Worm (Caenorhabditis elegans): Measurements from ENCODE around the gene fbxb-72.

DNA sequence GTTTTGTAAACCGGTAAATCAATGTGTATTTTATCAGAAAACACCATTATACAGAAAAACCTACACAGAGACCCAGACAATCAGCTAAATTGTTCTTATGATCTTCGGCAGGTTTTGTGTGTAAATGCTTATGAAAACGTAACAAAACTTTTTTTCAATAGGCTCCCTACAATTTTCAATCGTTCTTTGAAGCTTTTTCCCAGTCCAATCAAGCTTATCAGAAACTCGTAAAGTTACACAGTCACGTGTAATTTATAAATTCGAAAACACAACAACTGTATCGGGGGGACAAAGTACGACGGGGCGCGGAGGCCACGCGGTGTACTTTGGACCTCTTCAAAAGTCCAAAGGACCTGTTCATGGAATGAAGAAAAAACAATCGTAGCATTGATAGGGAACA lies 6.5 kb upstream of the fbxb-72 start:
- TF ChIP-seq ztf-23 (GFP tag; IDR thresholded peaks at IDR 0.05) = no peak
- TF ChIP-seq ref-1 (GFP tag; conservative IDR thresholded peaks at IDR 0.05) = no peak
- no peak for TF ChIP-seq tab-1 (GFP tag; IDR thresholded peaks at IDR 0.05)
- TF ChIP-seq T22C8.4 (GFP tag; IDR thresholded peaks at IDR 0.05) = no peak

Measured in whole organism, midembryonic.